Worm (Caenorhabditis elegans) whole organism, midembryonic: ENCODE results near the gene mak-1.

Source experiments
- T22C8.4 ChIP-seq: fragments of 200-800 bp; sonication (Bioruptor generic); IDR thresholded peaks from 2 replicates; pipeline ENCODE4 v1.3.6; 2022; ENCODE audit warnings: missing genetic modification characterization, missing compliant biosample characterization
- cog-1 ChIP-seq: sonication (generic microtip); optimal IDR thresholded peaks from 2 replicates; lab custom pipeline; 2016; ENCODE audit warnings: missing genetic modification characterization, missing compliant biosample characterization
- flt-1 ChIP-seq: fragments of 200-800 bp; sonication (Bioruptor generic); IDR thresholded peaks from 2 replicates; pipeline ENCODE4 v1.3.6; 2022; ENCODE audit warnings: missing genetic modification characterization, missing compliant biosample characterization
- klf-2 ChIP-seq: fragments of 200-800 bp; sonication (Bioruptor generic); conservative IDR thresholded peaks from 2 replicates; pipeline ENCODE4 v1.3.6; 2022; ENCODE audit warnings: missing genetic modification reagents, missing genetic modification characterization, missing compliant biosample characterization
- med-1 ChIP-seq: sonication (generic microtip); optimal IDR thresholded peaks from 2 replicates; lab custom pipeline; 2017; ENCODE audit warnings: missing genetic modification characterization, mild to moderate bottlenecking, missing compliant biosample characterization, antibody characterized with exemption, missing genetic modification reagents; ENCODE audit not compliant: insufficient read depth
- ref-1 ChIP-seq: fragments of 200-800 bp; sonication (Bioruptor generic); conservative IDR thresholded peaks from 2 replicates; pipeline ENCODE4 v1.3.6; 2022; ENCODE audit warnings: missing genetic modification reagents, missing genetic modification characterization, missing compliant biosample characterization
- tab-1 ChIP-seq: fragments of 200-800 bp; sonication (Bioruptor generic); IDR thresholded peaks from 2 replicates; pipeline ENCODE4 v1.3.6; 2022; ENCODE audit warnings: missing genetic modification characterization, missing compliant biosample characterization
- ztf-23 ChIP-seq: fragments of 200-800 bp; sonication (Bioruptor generic); IDR thresholded peaks from 2 replicates; pipeline ENCODE4 v1.3.6; 2022; ENCODE audit warnings: missing genetic modification reagents, missing genetic modification characterization, missing compliant biosample characterization
- ztf-29 ChIP-seq: fragments of 200-800 bp; sonication (Bioruptor generic); IDR thresholded peaks from 2 replicates; pipeline ENCODE4 v1.3.6; 2022; ENCODE audit warnings: missing genetic modification reagents, missing genetic modification characterization, missing compliant biosample characterization

The mak-1 gene

ce11 chrII:8776504-8776903, 32.6 kb downstream of the mak-1 start:
- TF ChIP-seq ztf-23 (no peak), med-1 (GFP tag; lab: Kevin White, UChicago) (no peak), flt-1 (GFP tag; lab: Robert Waterston, UW) (no peak)

- no peak for TF ChIP-seq ztf-23
- TF ChIP-seq T22C8.4 (GFP tag; lab: Robert Waterston, UW), result no peak
- TF ChIP-seq klf-2 (GFP tag; lab: Robert Waterston, UW), result no peak
- TF ChIP-seq cog-1 (tag; lab: Kevin White, UChicago), result no peak
Measured at ce11 chrII:8783451-8783967, 39.6 kb downstream of the mak-1 start, which contains the start of gene sgn-1. sgn-1 (minus strand) TSS chrII:8783670.

ce11 chrII:8784235-8784928, 40.5 kb downstream of the mak-1 start:
- TF ChIP-seq ztf-23 (0 out of 2 replicates have a peak, but pooled peaks have one; percentile 46), flt-1 (GFP tag; lab: Robert Waterston, UW) (no peak), med-1 (GFP tag; lab: Kevin White, UChicago) (no peak), tab-1 (GFP tag; lab: Robert Waterston, UW) (0 out of 2 replicates have a peak, but pooled peaks have one; percentile 11)

ce11 chrII:8785875-8786274, 42.0 kb downstream of the mak-1 start:
- no peak for TF ChIP-seq T22C8.4 (GFP tag; lab: Robert Waterston, UW)
- no peak for TF ChIP-seq cog-1 (tag; lab: Kevin White, UChicago)
- TF ChIP-seq ztf-29, result no peak
- no peak for TF ChIP-seq ztf-23
- no peak for TF ChIP-seq ref-1 (GFP tag; lab: Robert Waterston, UW)
- no peak for TF ChIP-seq med-1 (GFP tag; lab: Kevin White, UChicago)
- TF ChIP-seq klf-2 (GFP tag; lab: Robert Waterston, UW), result no peak
- TF ChIP-seq tab-1 (GFP tag; lab: Robert Waterston, UW), result no peak
- no peak for TF ChIP-seq flt-1 (GFP tag; lab: Robert Waterston, UW)

- TF ChIP-seq cog-1 (tag; lab: Kevin White, UChicago), result peak; percentile 95
- TF ChIP-seq flt-1 (GFP tag; lab: Robert Waterston, UW), result peak; percentile 58; the same call in 1 of the 2 replicates
- no peak for TF ChIP-seq med-1 (GFP tag; lab: Kevin White, UChicago)
- TF ChIP-seq T22C8.4 (GFP tag; lab: Robert Waterston, UW), result peak; percentile 90
- no peak for TF ChIP-seq ztf-29
- TF ChIP-seq klf-2 (GFP tag; lab: Robert Waterston, UW), result no peak
Measured at ce11 chrII:8787376-8787775, 43.5 kb downstream of the mak-1 start.

ce11 chrII:8788752-8789151, 44.9 kb downstream of the mak-1 start:
- TF ChIP-seq T22C8.4 (GFP tag; lab: Robert Waterston, UW) (no peak), ztf-29 (no peak), med-1 (GFP tag; lab: Kevin White, UChicago) (no peak), klf-2 (GFP tag; lab: Robert Waterston, UW) (no peak), tab-1 (GFP tag; lab: Robert Waterston, UW) (no peak), cog-1 (tag; lab: Kevin White, UChicago) (no peak), flt-1 (GFP tag; lab: Robert Waterston, UW) (no peak), ztf-23 (no peak), ref-1 (GFP tag; lab: Robert Waterston, UW) (no peak)

ce11 chrII:8789828-8790558, 46.1 kb downstream of the mak-1 start, which contains the start of gene F07H5.13:
F07H5.13 (plus strand) TSS chrII:8790557.
- 0 out of 2 replicates have a peak, but pooled peaks have one; percentile 41 for TF ChIP-seq ztf-23
- no peak for TF ChIP-seq tab-1 (GFP tag; lab: Robert Waterston, UW)
- TF ChIP-seq flt-1 (GFP tag; lab: Robert Waterston, UW), result 0 out of 2 replicates have a peak, but pooled peaks have one; percentile 56

ce11 chrII:8792640-8793039, 48.8 kb downstream of the mak-1 start, which contains the start of gene idpa-2:
idpa-2 (minus strand) TSS chrII:8792740.
- TF ChIP-seq klf-2 (GFP tag; lab: Robert Waterston, UW) (no peak), ztf-29 (no peak), flt-1 (GFP tag; lab: Robert Waterston, UW) (no peak), ref-1 (GFP tag; lab: Robert Waterston, UW) (no peak), cog-1 (tag; lab: Kevin White, UChicago) (no peak), tab-1 (GFP tag; lab: Robert Waterston, UW) (no peak)

ce11 chrII:8794072-8794471, 50.2 kb downstream of the mak-1 start, which contains the start of gene F07H5.7:
F07H5.7 (minus strand) TSS chrII:8794172.
- TF ChIP-seq T22C8.4 (GFP tag; lab: Robert Waterston, UW) (no peak), tab-1 (GFP tag; lab: Robert Waterston, UW) (no peak), ztf-29 (no peak), ztf-23 (no peak), cog-1 (tag; lab: Kevin White, UChicago) (no peak), ref-1 (GFP tag; lab: Robert Waterston, UW) (no peak), klf-2 (GFP tag; lab: Robert Waterston, UW) (no peak), med-1 (GFP tag; lab: Kevin White, UChicago) (no peak), flt-1 (GFP tag; lab: Robert Waterston, UW) (no peak)
